Worm (Caenorhabditis elegans): ENCODE results near the gene C08D8.7.

- no peak for TF ChIP-seq klf-2 (GFP tag; conservative IDR thresholded peaks at IDR 0.05)
- TF ChIP-seq ztf-29 (GFP tag; IDR thresholded peaks at IDR 0.05): no peak
- TF ChIP-seq flt-1 (GFP tag; IDR thresholded peaks at IDR 0.05): no peak
- TF ChIP-seq ztf-23 (GFP tag; IDR thresholded peaks at IDR 0.05): no peak
- no peak for TF ChIP-seq ref-1 (GFP tag; conservative IDR thresholded peaks at IDR 0.05)
- no peak for TF ChIP-seq tab-1 (GFP tag; IDR thresholded peaks at IDR 0.05)
Measured at ce11 chrV:8383716-8384115, 42.7 kb downstream of the C08D8.7 start, which contains the start of gene F52E1.14.

All from whole organism, midembryonic.